Fruit fly (Drosophila melanogaster): ENCODE measurements around the gene Met.

Met gene

DNA sequence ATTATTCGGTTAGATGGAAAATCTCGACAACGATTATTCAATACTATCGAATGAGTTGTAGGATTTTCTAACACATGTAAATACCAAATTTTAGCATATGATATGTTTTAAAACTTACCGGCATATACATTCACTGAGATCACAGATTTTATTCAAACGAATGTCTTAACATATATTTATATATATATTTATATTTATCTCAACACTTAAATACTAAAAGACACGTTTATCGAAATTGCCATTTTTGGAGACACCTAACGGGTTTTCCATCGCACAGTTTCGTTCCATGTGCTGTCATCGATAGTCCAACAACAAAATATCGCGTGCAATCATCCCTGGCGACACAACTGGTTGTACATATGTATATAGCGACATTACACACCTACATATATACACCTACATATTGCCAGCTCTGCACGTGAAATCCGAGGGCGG lies 4.3 kb upstream of the Met start, which contains the start of the genes CG2247 and CG1703 (continued):
- TF ChIP-seq Eip74EF (GFP tag; optimal IDR thresholded peaks at IDR 0.05) (no peak), CG5953 (GFP tag; IDR thresholded peaks at IDR 0.05) (no peak), en (GFP tag; optimal IDR thresholded peaks at IDR 0.05) (no peak), cwo (GFP tag; optimal IDR thresholded peaks at IDR 0.05) (peak; percentile 72), CG11723 (GFP tag; optimal IDR thresholded peaks at IDR 0.05) (no peak), Mes4 (GFP tag; optimal IDR thresholded peaks at IDR 0.05) (no peak), tap (tag; optimal IDR thresholded peaks at IDR 0.05) (no peak), HHEX (GFP tag; optimal IDR thresholded peaks at IDR 0.05) (no peak), CG6689 (GFP tag; IDR thresholded peaks at IDR 0.05) (no peak), Side (GFP tag; optimal IDR thresholded peaks at IDR 0.05) (no peak), CG30431 (GFP tag; optimal IDR thresholded peaks at IDR 0.05) (no peak), fd102C (GFP tag; optimal IDR thresholded peaks at IDR 0.05) (no peak), D19B (GFP tag; optimal IDR thresholded peaks at IDR 0.05) (no peak), ab (GFP tag; optimal IDR thresholded peaks at IDR 0.05) (no peak), CG2120 (GFP tag; optimal IDR thresholded peaks at IDR 0.05) (no peak), lab (GFP tag; optimal IDR thresholded peaks at IDR 0.05) (no peak), zfh1 (GFP tag; IDR thresholded peaks at IDR 0.05) (no peak), Opbp (GFP tag; IDR thresholded peaks at IDR 0.05; ENCODE audit: partially characterized antibody) (peak; percentile 76), CTCF (GFP tag; optimal IDR thresholded peaks at IDR 0.05) (peak; percentile 40), slou (GFP tag; optimal IDR thresholded peaks at IDR 0.05) (no peak), Bteb2 (GFP tag; optimal IDR thresholded peaks at IDR 0.05) (no peak), Doc2 (GFP tag; IDR thresholded peaks at IDR 0.05) (no peak), D (optimal IDR thresholded peaks at IDR 0.05) (no peak), D (GFP tag; optimal IDR thresholded peaks at IDR 0.05) (no peak), Atf3 (GFP tag; optimal IDR thresholded peaks at IDR 0.05) (no peak), ash1 (GFP tag; optimal IDR thresholded peaks at IDR 0.05) (no peak), CG31441 (GFP tag; IDR thresholded peaks at IDR 0.05) (no peak), lilli (GFP tag; optimal IDR thresholded peaks at IDR 0.05) (no peak), H2.0 (GFP tag; IDR thresholded peaks at IDR 0.05) (no peak), fd64A (GFP tag; optimal IDR thresholded peaks at IDR 0.05) (no peak), CG6765 (GFP tag; optimal IDR thresholded peaks at IDR 0.05) (no peak), p53 (GFP tag; optimal IDR thresholded peaks at IDR 0.05) (no peak), ara (GFP tag; IDR thresholded peaks at IDR 0.05) (no peak), CG3281 (GFP tag; optimal IDR thresholded peaks at IDR 0.05) (no peak), CG10366 (GFP tag; IDR thresholded peaks at IDR 0.05) (no peak), run (tag; optimal IDR thresholded peaks at IDR 0.05) (no peak), CG15011 (GFP tag; optimal IDR thresholded peaks at IDR 0.05) (no peak), Dfd (GFP tag; optimal IDR thresholded peaks at IDR 0.05) (no peak), CG11093 (GFP tag; IDR thresholded peaks at IDR 0.05) (no peak), trh (GFP tag; optimal IDR thresholded peaks at IDR 0.05) (no peak), CG17912 (GFP tag; optimal IDR thresholded peaks at IDR 0.05) (no peak), CG15601 (tag; optimal IDR thresholded peaks at IDR 0.05) (peak; percentile 35), CG4730 (GFP tag; IDR thresholded peaks at IDR 0.05) (no peak), CG9817 (tag; optimal IDR thresholded peaks at IDR 0.05) (no peak), dati (GFP tag; IDR thresholded peaks at IDR 0.05) (no peak), CG17328 (GFP tag; IDR thresholded peaks at IDR 0.05) (no peak), Hmr (GFP tag; optimal IDR thresholded peaks at IDR 0.05) (no peak), lov (optimal IDR thresholded peaks at IDR 0.05) (no peak), lov (GFP tag; IDR thresholded peaks at IDR 0.05) (no peak), CG17568 (GFP tag; optimal IDR thresholded peaks at IDR 0.05) (no peak), nau (GFP tag; optimal IDR thresholded peaks at IDR 0.05) (no peak), Med (GFP tag) (no peak), jing (GFP tag; optimal IDR thresholded peaks at IDR 0.05) (no peak), Atf6 (GFP tag; IDR thresholded peaks at IDR 0.05) (no peak)
